Worm (Caenorhabditis elegans) whole organism, L3 larva: ENCODE data around the gene srz-96.
A peak's percentile ranks its signal among the peaks of the same experiment; 100 is the strongest.

ENCODE experiments used
- R02D3.7 ChIP-seq: fragments of 150-350 bp; optimal IDR thresholded peaks from 2 replicates; lab custom pipeline; 2014; ENCODE audit warnings: missing biosample characterization, missing genetic modification characterization
- aly-2 ChIP-seq: fragments of 150-350 bp; optimal IDR thresholded peaks from 2 replicates; lab custom pipeline; 2014; ENCODE audit warnings: missing biosample characterization, missing genetic modification characterization
- ama-1 ChIP-seq: fragments of 150-350 bp; optimal IDR thresholded peaks from 2 replicates; lab custom pipeline; 2018
- ceh-16 ChIP-seq: sonication (generic microtip); optimal IDR thresholded peaks from 2 replicates; lab custom pipeline; 2017; ENCODE audit warnings: missing biosample characterization, missing genetic modification characterization
- ceh-28 ChIP-seq: fragments of 150-350 bp; optimal IDR thresholded peaks from 2 replicates; lab custom pipeline; 2014; ENCODE audit warnings: missing biosample characterization, missing genetic modification reagents, missing genetic modification characterization
- daf-12 ChIP-seq: fragments of 150-350 bp; optimal IDR thresholded peaks from 2 replicates; lab custom pipeline; 2014; ENCODE audit warnings: missing biosample characterization, missing genetic modification reagents, missing genetic modification characterization
- elt-2 ChIP-seq: sonication (generic microtip); optimal IDR thresholded peaks from 2 replicates; lab custom pipeline; 2016; ENCODE audit warnings: missing genetic modification reagents, mild to moderate bottlenecking, missing genetic modification characterization, missing compliant biosample characterization
- elt-3 ChIP-seq, 3 experiments: fragments of 150-350 bp in 1 of 3; sonication (generic microtip) in 2 of 3; optimal IDR thresholded peaks; 2 replicates in 2 of 3; 4 replicates in 1 of 3; lab custom pipeline; 2014 to 2017; ENCODE audit warnings: missing biosample characterization in 3 of 3, missing genetic modification characterization in 3 of 3
- eor-1 ChIP-seq, 2 experiments: fragments of 150-350 bp; optimal IDR thresholded peaks; 2 replicates each; lab custom pipeline; 2014 to 2018; ENCODE audit warnings: missing biosample characterization in 2 of 2, missing genetic modification characterization in 2 of 2
- hmg-11 ChIP-seq: sonication (generic microtip); optimal IDR thresholded peaks from 2 replicates; lab custom pipeline; 2016; ENCODE audit warnings: missing genetic modification characterization, missing compliant biosample characterization
- jun-1 ChIP-seq: fragments of 150-350 bp; optimal IDR thresholded peaks from 2 replicates; lab custom pipeline; 2014; ENCODE audit warnings: missing biosample characterization, missing genetic modification reagents, missing genetic modification characterization
- lsy-12 ChIP-seq: sonication (generic microtip); optimal IDR thresholded peaks from 2 replicates; lab custom pipeline; 2016; ENCODE audit warnings: mild to moderate bottlenecking, missing genetic modification characterization, missing compliant biosample characterization
- mdl-1 ChIP-seq: fragments of 150-350 bp; optimal IDR thresholded peaks from 2 replicates; lab custom pipeline; 2014; ENCODE audit warnings: missing biosample characterization, missing genetic modification characterization
- nhr-11 ChIP-seq: fragments of 150-350 bp; optimal IDR thresholded peaks from 2 replicates; lab custom pipeline; 2014; ENCODE audit warnings: missing biosample characterization, missing genetic modification characterization
- nhr-25 ChIP-seq: sonication (generic microtip); optimal IDR thresholded peaks from 2 replicates; lab custom pipeline; 2017; ENCODE audit warnings: missing biosample characterization, missing genetic modification characterization
- nhr-28 ChIP-seq: fragments of 150-350 bp; optimal IDR thresholded peaks from 2 replicates; lab custom pipeline; 2014; ENCODE audit warnings: missing biosample characterization, missing genetic modification characterization
- nhr-67 ChIP-seq: fragments of 150-350 bp; optimal IDR thresholded peaks from 2 replicates; lab custom pipeline; 2014; ENCODE audit warnings: missing biosample characterization, missing genetic modification characterization
- nhr-77 ChIP-seq: fragments of 150-350 bp; optimal IDR thresholded peaks from 2 replicates; lab custom pipeline; 2014; ENCODE audit warnings: missing biosample characterization, missing genetic modification characterization
- pqm-1 ChIP-seq: fragments of 150-350 bp; optimal IDR thresholded peaks from 2 replicates; lab custom pipeline; 2017; ENCODE audit warnings: missing biosample characterization, missing genetic modification characterization, inconsistent platforms
- sea-2 ChIP-seq: fragments of 150-350 bp; sonication (generic microtip); optimal IDR thresholded peaks from 4 replicates; lab custom pipeline; 2014; ENCODE audit warnings: missing biosample characterization, missing genetic modification reagents, missing genetic modification characterization
- skn-1 ChIP-seq: fragments of 150-350 bp; optimal IDR thresholded peaks from 2 replicates; lab custom pipeline; 2014; ENCODE audit warnings: missing biosample characterization, missing genetic modification characterization
- snpc-4 ChIP-seq: fragments of 150-350 bp; optimal IDR thresholded peaks from 2 replicates; lab custom pipeline; 2014; ENCODE audit warnings: missing biosample characterization, missing genetic modification characterization
- tbx-2 ChIP-seq: sonication (generic microtip); optimal IDR thresholded peaks from 2 replicates; lab custom pipeline; 2016; ENCODE audit warnings: mild to moderate bottlenecking, missing genetic modification characterization, missing compliant biosample characterization
- unc-62 ChIP-seq: fragments of 150-350 bp; sonication (generic microtip); optimal IDR thresholded peaks from 4 replicates; lab custom pipeline; 2014; ENCODE audit warnings: missing biosample characterization, missing genetic modification reagents, missing genetic modification characterization
- ztf-11 ChIP-seq: fragments of 150-350 bp; optimal IDR thresholded peaks from 2 replicates; lab custom pipeline; 2014; ENCODE audit warnings: missing biosample characterization, missing genetic modification characterization
- ztf-4 ChIP-seq: fragments of 150-350 bp; optimal IDR thresholded peaks from 2 replicates; lab custom pipeline; 2014; ENCODE audit warnings: missing biosample characterization, missing genetic modification characterization

srz-96 gene

ce11 chrV:17198926-17199325 is at the start of gene srz-96:
Gene srz-96, plus strand, starts transcription at chrV:17199226.
- TF ChIP-seq ama-1 (lab: Kevin White, UChicago) (no peak), nhr-11 (tag; lab: Kevin White, UChicago) (no peak), ztf-4 (tag; lab: Kevin White, UChicago) (no peak), sea-2 (GFP tag; lab: Kevin White, UChicago) (no peak), snpc-4 (no peak), tbx-2 (tag; lab: Kevin White, UChicago) (no peak), ztf-11 (tag; lab: Kevin White, UChicago) (no peak)
- TF ChIP-seq, all 47 proteins: peak for 0

ce11 chrV:17151292-17151691 is 47.7 kb upstream of the srz-96 start:
- TF ChIP-seq mdl-1 (tag; lab: Kevin White, UChicago) (no peak), lsy-12 (tag; lab: Kevin White, UChicago) (no peak), hmg-11 (tag; lab: Kevin White, UChicago) (no peak), jun-1 (tag; lab: Kevin White, UChicago) (no peak), daf-12 (tag; lab: Kevin White, UChicago) (no peak), R02D3.7 (tag; lab: Kevin White, UChicago) (no peak), ama-1 (lab: Kevin White, UChicago) (no peak), nhr-25 (tag; lab: Kevin White, UChicago) (no peak), elt-2 (tag; lab: Kevin White, UChicago) (no peak), pqm-1 (tag; lab: Kevin White, UChicago) (no peak)

DNA sequence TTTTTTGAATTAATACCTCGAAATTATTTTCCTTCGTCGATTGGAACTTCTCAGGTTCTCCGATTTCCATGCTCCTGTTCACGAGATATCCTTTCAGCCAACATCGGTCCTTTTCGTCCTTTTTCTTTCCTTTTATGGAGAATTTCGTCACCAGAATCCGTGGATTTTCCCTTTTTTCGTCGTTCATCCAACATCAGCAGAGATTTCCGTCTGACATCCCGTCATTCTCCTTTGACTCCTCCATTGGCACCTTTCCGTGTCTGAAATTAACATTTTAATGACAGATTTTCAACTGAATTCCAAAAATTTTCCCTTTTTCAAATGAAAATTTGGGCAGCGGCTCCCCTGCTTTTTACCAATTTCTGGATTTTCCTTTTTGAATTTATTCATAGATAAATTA is 44.1 kb upstream of the srz-96 start:
- TF ChIP-seq elt-2 (tag; lab: Kevin White, UChicago), result no peak

ce11 chrV:17155384-17155858 is 43.6 kb upstream of the srz-96 start, which contains the start of gene F40D4.17:
Gene F40D4.17, minus strand, starts transcription at chrV:17155434.
- no peak for TF ChIP-seq nhr-67 (tag; lab: Kevin White, UChicago)
- TF ChIP-seq elt-2 (tag; lab: Kevin White, UChicago), result no peak
- TF ChIP-seq unc-62 (GFP tag; lab: Kevin White, UChicago), result no peak
- no peak for TF ChIP-seq tbx-2 (tag; lab: Kevin White, UChicago)

- no peak for TF ChIP-seq nhr-25 (tag; lab: Kevin White, UChicago)
- no peak for TF ChIP-seq hmg-11 (tag; lab: Kevin White, UChicago)
- TF ChIP-seq ama-1 (lab: Kevin White, UChicago), result no peak
- no peak for TF ChIP-seq nhr-77 (tag; lab: Kevin White, UChicago)
- TF ChIP-seq ceh-16 (tag; lab: Kevin White, UChicago), result no peak
- no peak for TF ChIP-seq aly-2 (tag; lab: Kevin White, UChicago)
Measured at ce11 chrV:17157154-17157553, 41.9 kb upstream of the srz-96 start, which contains the start of gene F40D4.13. Gene F40D4.13, minus strand, starts transcription at chrV:17157254.

- TF ChIP-seq nhr-28 (tag; lab: Kevin White, UChicago) (no peak), ceh-28 (tag; lab: Kevin White, UChicago) (no peak), skn-1 (no peak), hmg-11 (tag; lab: Kevin White, UChicago) (no peak), eor-1 (tag; optimal IDR thresholded peaks at IDR 0.05; lab: Kevin White, UChicago) (no peak), elt-2 (tag; lab: Kevin White, UChicago) (peak; percentile 64), unc-62 (GFP tag; lab: Kevin White, UChicago) (no peak), pqm-1 (tag; lab: Kevin White, UChicago) (peak; percentile 25)
Measured at ce11 chrV:17159430-17159924, 39.5 kb upstream of the srz-96 start, which contains the start of gene F40D4.12. Gene F40D4.12, plus strand, starts transcription at chrV:17159874.

DNA sequence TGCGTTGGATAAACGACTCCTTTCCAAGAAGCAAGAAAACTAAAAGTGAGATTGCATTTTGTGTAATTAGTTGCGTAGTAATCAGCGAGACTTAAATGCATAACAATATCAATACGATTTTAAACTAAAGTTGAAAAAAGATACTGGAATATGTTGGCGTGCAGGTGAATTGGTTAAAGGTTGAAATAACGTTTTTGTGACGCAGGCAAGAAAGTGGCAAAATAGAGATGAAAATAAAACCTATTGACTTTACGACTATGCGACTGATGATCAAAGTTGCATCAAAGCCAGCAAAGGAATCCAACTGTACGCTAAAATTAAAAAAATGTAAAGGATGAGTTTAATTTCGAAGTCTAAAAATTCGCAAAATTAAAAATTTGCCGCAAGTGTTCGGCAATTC is 33.6 kb upstream of the srz-96 start, which contains the start of gene srh-102:
Gene srh-102, minus strand, starts transcription at position 101 of the 400 bp plus-strand sequence.
- TF ChIP-seq unc-62 (GFP tag; lab: Kevin White, UChicago), result no peak
- no peak for TF ChIP-seq nhr-77 (tag; lab: Kevin White, UChicago)
- TF ChIP-seq ceh-16 (tag; lab: Kevin White, UChicago), result no peak
- no peak for TF ChIP-seq elt-3 (tag; optimal IDR thresholded peaks at IDR 0.05; lab: Kevin White, UChicago)
